Worm (Caenorhabditis elegans): ENCODE measurements around the gene C27A7.5.

DNA sequence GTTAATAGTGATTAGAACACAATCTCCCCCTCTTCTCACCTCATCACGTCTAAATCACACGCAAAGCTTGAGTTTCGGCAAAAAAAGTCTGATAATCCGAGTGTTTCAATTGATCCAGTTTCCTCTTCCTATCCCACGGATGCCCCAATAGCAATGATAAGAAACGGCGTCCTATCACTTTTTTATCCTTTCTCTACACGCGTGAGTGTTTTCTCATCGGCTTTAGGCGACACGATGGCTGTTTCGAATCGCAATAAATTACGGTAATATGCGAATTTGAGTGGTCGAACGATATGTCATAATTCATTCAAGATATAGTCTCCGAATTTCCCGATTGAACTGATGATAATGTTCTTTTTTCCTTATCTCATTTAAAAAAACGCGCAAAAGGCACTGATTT is 37.4 kb upstream of the C27A7.5 start:
- TF ChIP-seq fos-1 (tag; optimal IDR thresholded peaks at IDR 0.05) = no peak
- TF ChIP-seq ama-1 (optimal IDR thresholded peaks at IDR 0.05) = no peak
- no peak for TF ChIP-seq zag-1 (tag; optimal IDR thresholded peaks at IDR 0.05)
- TF ChIP-seq nhr-12 (tag; optimal IDR thresholded peaks at IDR 0.05) = no peak
- no peak for TF ChIP-seq snpc-4 (tag; optimal IDR thresholded peaks at IDR 0.05)
- no peak for TF ChIP-seq nhr-77 (tag; optimal IDR thresholded peaks at IDR 0.05)
- TF ChIP-seq elt-2 (tag; optimal IDR thresholded peaks at IDR 0.05) = no peak

All from whole organism, L3 larva.